Worm (Caenorhabditis elegans) whole organism, young adult: ENCODE data around the gene C13A10.1.

Source experiments
- D2030.7 ChIP-seq: fragments of 200-800 bp; sonication (Bioruptor generic); IDR thresholded peaks from 2 replicates; pipeline ENCODE4 v1.3.6; 2022; ENCODE audit warnings: missing genetic modification reagents, missing genetic modification characterization, missing compliant biosample characterization
- F37B4.10 ChIP-seq: fragments of 200-800 bp; sonication (Bioruptor generic); IDR thresholded peaks from 2 replicates; pipeline ENCODE4 v1.3.6; 2022; ENCODE audit warnings: missing genetic modification characterization, missing compliant biosample characterization
- F57A8.1 ChIP-seq: fragments of 200-800 bp; sonication (Bioruptor generic); optimal IDR thresholded peaks from 2 replicates; lab custom pipeline; 2018; ENCODE audit warnings: mild to moderate bottlenecking, missing genetic modification characterization, moderate library complexity, missing compliant biosample characterization
- Y79H2A.3 ChIP-seq: fragments of 200-800 bp; sonication (Bioruptor generic); conservative IDR thresholded peaks from 2 replicates; pipeline ENCODE4 v1.3.6; 2022; ENCODE audit warnings: missing genetic modification reagents, missing genetic modification characterization, missing compliant biosample characterization
- bed-2 ChIP-seq: fragments of 200-800 bp; sonication (Bioruptor generic); IDR thresholded peaks from 2 replicates; pipeline ENCODE4 v1.3.6; 2022; ENCODE audit warnings: missing genetic modification reagents, missing genetic modification characterization, missing compliant biosample characterization
- ceh-27 ChIP-seq: fragments of 200-800 bp; sonication (Bioruptor generic); optimal IDR thresholded peaks from 2 replicates; lab custom pipeline; 2018; ENCODE audit warnings: mild to moderate bottlenecking, missing genetic modification characterization, moderate library complexity, missing compliant biosample characterization
- ceh-40 ChIP-seq: fragments of 200-800 bp; sonication (Bioruptor generic); IDR thresholded peaks from 2 replicates; pipeline ENCODE4 v1.3.6; 2022; ENCODE audit warnings: missing genetic modification characterization, missing compliant biosample characterization
- ceh-91 ChIP-seq: fragments of 200-800 bp; sonication (Bioruptor generic); IDR thresholded peaks from 2 replicates; pipeline ENCODE4 v1.3.6; 2022; ENCODE audit warnings: missing genetic modification reagents, missing genetic modification characterization, missing compliant biosample characterization
- die-1 ChIP-seq: sonication (generic microtip); optimal IDR thresholded peaks from 2 replicates; lab custom pipeline; 2016; ENCODE audit warnings: missing genotype, mild to moderate bottlenecking, missing genetic modification characterization, missing compliant biosample characterization
- lin-26 ChIP-seq: fragments of 200-800 bp; sonication (Bioruptor generic); IDR thresholded peaks from 2 replicates; pipeline ENCODE4 v1.3.6; 2022; ENCODE audit warnings: missing genetic modification reagents, missing genetic modification characterization, missing compliant biosample characterization
- lin-54 ChIP-seq: fragments of 200-800 bp; sonication (Bioruptor generic); optimal IDR thresholded peaks from 2 replicates; lab custom pipeline; 2018; ENCODE audit warnings: mild to moderate bottlenecking, missing genetic modification characterization, missing compliant biosample characterization
- madf-6 ChIP-seq: fragments of 200-800 bp; sonication (Bioruptor generic); IDR thresholded peaks from 2 replicates; pipeline ENCODE4 v1.3.6; 2022; ENCODE audit warnings: missing genetic modification reagents, missing genetic modification characterization, missing compliant biosample characterization
- mcd-1 ChIP-seq: fragments of 200-800 bp; sonication (Bioruptor generic); IDR thresholded peaks from 2 replicates; pipeline ENCODE4 v1.3.6; 2022; ENCODE audit warnings: missing genetic modification reagents, missing genetic modification characterization, missing compliant biosample characterization
- mxl-1 ChIP-seq: sonication (generic microtip); optimal IDR thresholded peaks from 2 replicates; lab custom pipeline; 2016; ENCODE audit warnings: missing genetic modification characterization, missing compliant biosample characterization
- nfya-2 ChIP-seq: fragments of 200-800 bp; sonication (Bioruptor generic); IDR thresholded peaks from 2 replicates; pipeline ENCODE4 v1.3.6; 2022; ENCODE audit warnings: missing genetic modification reagents, missing genetic modification characterization, missing compliant biosample characterization
- nfyb-1 ChIP-seq: fragments of 200-800 bp; sonication (Bioruptor generic); IDR thresholded peaks from 2 replicates; pipeline ENCODE4 v1.3.6; 2022; ENCODE audit warnings: missing genetic modification reagents, missing genetic modification characterization, missing compliant biosample characterization
- pha-4 ChIP-seq: fragments of 150-350 bp; sonication (generic microtip); optimal IDR thresholded peaks from 2 replicates; lab custom pipeline; 2014; ENCODE audit warnings: missing biosample characterization, missing genetic modification reagents, missing genetic modification characterization
- repo-1 ChIP-seq: sonication (generic microtip); optimal IDR thresholded peaks from 2 replicates; lab custom pipeline; 2017; ENCODE audit warnings: mild to moderate bottlenecking, missing genetic modification characterization, missing compliant biosample characterization
- rpc-1 ChIP-seq, 2 experiments: fragments of 150-350 bp in 1 of 2; sonication (generic microtip) in 1 of 2; optimal IDR thresholded peaks; 2 replicates each; lab custom pipeline; 2014 to 2018; ENCODE audit warnings: missing biosample characterization in 1 of 2, missing genetic modification characterization in 1 of 2, missing genetic modification reagents in 1 of 2, missing genotype in 1 of 2
- snpc-1.1 ChIP-seq: sonication (generic microtip); optimal IDR thresholded peaks from 2 replicates; lab custom pipeline; 2017; ENCODE audit warnings: missing genetic modification characterization, mild to moderate bottlenecking, missing compliant biosample characterization, antibody characterized with exemption, moderate library complexity, missing genotype, missing genetic modification reagents; ENCODE audit not compliant: insufficient read depth
- snpc-4 ChIP-seq, 5 experiments: fragments of 150-350 bp in 1 of 5; sonication (generic microtip) in 4 of 5; optimal IDR thresholded peaks; 2 replicates each; lab custom pipeline; 2014 to 2018; ENCODE audit warnings: missing genetic modification characterization in 5 of 5, missing biosample characterization in 3 of 5, antibody characterized with exemption in 2 of 5, mild to moderate bottlenecking in 2 of 5, missing compliant biosample characterization in 2 of 5, missing genotype in 2 of 5, moderate library complexity in 2 of 5, missing genetic modification reagents in 1 of 5
- tbx-9 ChIP-seq: sonication (generic microtip); optimal IDR thresholded peaks from 2 replicates; lab custom pipeline; 2016; ENCODE audit warnings: borderline replicate concordance, missing genetic modification characterization, inconsistent platforms, missing compliant biosample characterization
- tlf-1 ChIP-seq: fragments of 200-800 bp; sonication (Bioruptor generic); optimal IDR thresholded peaks from 2 replicates; lab custom pipeline; 2018; ENCODE audit warnings: mild to moderate bottlenecking, missing genetic modification characterization, missing compliant biosample characterization
- ztf-25 ChIP-seq: fragments of 200-800 bp; sonication (Bioruptor generic); IDR thresholded peaks from 2 replicates; pipeline ENCODE4 v1.3.6; 2022; ENCODE audit warnings: missing genetic modification reagents, missing genetic modification characterization, missing compliant biosample characterization

The C13A10.1 gene

DNA sequence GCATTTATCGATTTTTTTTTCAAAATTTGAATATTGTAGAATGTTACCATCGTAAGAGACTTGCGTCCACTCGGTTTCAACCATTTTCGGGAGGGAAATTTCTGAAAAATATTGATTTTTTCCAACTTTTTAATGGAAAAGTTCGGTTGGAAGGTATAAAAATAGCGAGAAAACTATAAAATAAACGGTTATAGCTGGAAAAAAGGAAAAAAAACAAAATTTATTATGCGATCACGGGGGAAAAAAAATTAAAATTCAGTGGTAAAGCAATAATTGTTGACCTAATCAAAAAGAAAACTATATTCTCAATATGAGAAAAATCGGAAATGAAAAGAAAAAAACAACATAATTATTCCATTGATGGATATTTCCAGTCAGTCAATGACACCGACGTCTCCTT is 49.4 kb downstream of the C13A10.1 start, which contains the start of gene emc-2:
Gene emc-2, minus strand, starts transcription at position 101 of the 400 bp plus-strand sequence.
- TF ChIP-seq lin-54 (no peak), ceh-27 (GFP tag; lab: Kevin White, UChicago) (no peak), ceh-91 (GFP tag; lab: Robert Waterston, UW) (no peak), ceh-40 (GFP tag; lab: Robert Waterston, UW) (no peak), F57A8.1 (no peak), snpc-1.1 (tag; lab: Kevin White, UChicago) (no peak), pha-4 (tag; lab: Kevin White, UChicago) (no peak)

DNA sequence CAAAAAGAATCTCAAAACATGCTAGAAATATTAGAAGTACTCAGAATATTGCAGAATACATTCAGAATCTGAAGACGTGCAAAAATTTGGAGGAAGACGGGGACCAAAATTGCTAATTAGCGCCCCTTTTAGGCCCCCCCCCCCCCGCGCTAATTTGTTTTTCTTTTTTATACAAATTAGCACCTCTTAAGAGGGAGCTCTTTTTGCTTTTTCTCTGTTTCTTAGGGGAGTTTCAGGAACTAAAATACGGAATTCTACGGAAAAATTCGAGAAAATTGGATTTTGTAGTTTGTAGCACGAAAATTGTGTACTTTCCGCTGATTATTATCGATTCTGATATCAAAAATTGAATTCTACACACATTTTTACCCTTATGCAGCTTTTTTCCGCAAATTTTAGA is 53.9 kb downstream of the C13A10.1 start, which contains the start of gene glb-31:
Gene glb-31, minus strand, starts transcription at position 101 of the 400 bp plus-strand sequence.
- TF ChIP-seq lin-26 (GFP tag; lab: Robert Waterston, UW): no peak
- TF ChIP-seq tlf-1 (GFP tag; lab: Kevin White, UChicago): no peak
- TF ChIP-seq tbx-9 (tag; lab: Kevin White, UChicago): no peak
- TF ChIP-seq repo-1: no peak
- no peak for TF ChIP-seq ztf-25 (GFP tag; lab: Robert Waterston, UW)
- TF ChIP-seq die-1 (tag; lab: Kevin White, UChicago): no peak
- TF ChIP-seq rpc-1 (optimal IDR thresholded peaks at IDR 0.05; lab: Kevin White, UChicago): no peak
- no peak for TF ChIP-seq rpc-1 (tag; optimal IDR thresholded peaks at IDR 0.05; lab: Kevin White, UChicago)
- no peak for TF ChIP-seq mxl-1
- TF ChIP-seq F37B4.10: no peak
- no peak for TF ChIP-seq mcd-1 (GFP tag; lab: Robert Waterston, UW)
- no peak for TF ChIP-seq madf-6
- TF ChIP-seq Y79H2A.3: no peak
- TF ChIP-seq D2030.7 (GFP tag; lab: Robert Waterston, UW): no peak
- no peak for TF ChIP-seq nfya-2 (GFP tag; lab: Robert Waterston, UW)
- no peak for TF ChIP-seq nfyb-1 (GFP tag; lab: Robert Waterston, UW)
- no peak for TF ChIP-seq snpc-4 (GFP tag; optimal IDR thresholded peaks at IDR 0.05; lab: Kevin White, UChicago)
- no peak for TF ChIP-seq snpc-4 (tag; optimal IDR thresholded peaks at IDR 0.05; lab: Kevin White, UChicago)
- TF ChIP-seq bed-2 (GFP tag; lab: Robert Waterston, UW): no peak
